Worm (Caenorhabditis elegans): ENCODE data around the gene clec-184.

clec-184 gene

DNA sequence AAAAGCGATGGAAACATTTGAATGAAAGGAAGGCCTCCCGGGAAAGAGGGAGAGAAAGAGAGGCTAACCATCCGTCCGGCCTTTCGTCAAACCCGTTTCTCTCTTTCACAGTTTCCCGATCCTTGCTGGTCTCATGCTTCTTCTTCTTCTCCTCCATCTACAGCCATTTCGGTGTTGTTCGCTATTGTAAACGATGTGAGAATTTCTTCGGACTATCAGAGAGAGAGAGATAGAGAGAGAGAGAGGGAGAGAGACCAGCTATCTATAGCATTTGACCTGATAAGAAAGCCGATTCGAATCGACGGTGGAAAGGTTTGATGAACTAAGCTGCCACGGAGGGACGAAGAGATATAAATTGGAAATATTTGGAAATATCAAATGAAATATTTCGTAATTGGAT lies 29.0 kb upstream of the clec-184 start:
- TF ChIP-seq nhr-47 (tag; optimal IDR thresholded peaks at IDR 0.05): no peak
- TF ChIP-seq nhr-76 (tag; optimal IDR thresholded peaks at IDR 0.05): no peak
- no peak for TF ChIP-seq snpc-4 (tag; optimal IDR thresholded peaks at IDR 0.05)
- peak; percentile 39 for TF ChIP-seq nhr-85 (tag)
- no peak for TF ChIP-seq lin-15B (tag; optimal IDR thresholded peaks at IDR 0.05)
- TF ChIP-seq C34B4.2 (tag; optimal IDR thresholded peaks at IDR 0.05): no peak
- TF ChIP-seq fkh-10 (GFP tag; optimal IDR thresholded peaks at IDR 0.05): no peak
- no peak for TF ChIP-seq nhr-11 (tag; optimal IDR thresholded peaks at IDR 0.05)
- no peak for TF ChIP-seq efl-1 (optimal IDR thresholded peaks at IDR 0.05)
- peak in 1 of 2 experiments; percentile 71 for TF ChIP-seq efl-1 (GFP tag; optimal IDR thresholded peaks at IDR 0.05 in 1 of 2)
- TF ChIP-seq egl-13 (tag; optimal IDR thresholded peaks at IDR 0.05): no peak
- no peak for TF ChIP-seq fos-1 (tag; optimal IDR thresholded peaks at IDR 0.05)
- TF ChIP-seq grh-1 (GFP tag; IDR thresholded peaks at IDR 0.05): no peak
- peak in 2 of 6 experiments; percentile 36 to 50 for TF ChIP-seq elt-3 (tag; optimal IDR thresholded peaks at IDR 0.05)
- no peak for TF ChIP-seq C16A3.4 (tag; optimal IDR thresholded peaks at IDR 0.05)
- no peak for TF ChIP-seq tbx-2 (tag; optimal IDR thresholded peaks at IDR 0.05)
- peak; percentile 87 for TF ChIP-seq blmp-1 (tag; optimal IDR thresholded peaks at IDR 0.05)

ce11 chrIV:12404137-12404536 lies 28.3 kb upstream of the clec-184 start, which contains the start of gene gex-3:
Gene gex-3, plus strand, starts transcription at chrIV:12404431.
- TF ChIP-seq lsy-2 (tag; optimal IDR thresholded peaks at IDR 0.05): peak; percentile 92 to 96
- TF ChIP-seq swsn-7 (tag; optimal IDR thresholded peaks at IDR 0.05): peak; percentile 75
- TF ChIP-seq nhr-47 (tag; optimal IDR thresholded peaks at IDR 0.05): peak; percentile 83
- peak; percentile 19 for TF ChIP-seq zag-1 (tag; optimal IDR thresholded peaks at IDR 0.05)
- TF ChIP-seq elt-3 (tag; optimal IDR thresholded peaks at IDR 0.05): peak in 2 of 6 experiments; percentile 5 to 48
- TF ChIP-seq skn-1 (tag; optimal IDR thresholded peaks at IDR 0.05): peak; percentile 83
- TF ChIP-seq lin-35 (GFP tag; optimal IDR thresholded peaks at IDR 0.05): peak; percentile 96 to 99
- peak; percentile 89 for TF ChIP-seq mep-1 (tag; optimal IDR thresholded peaks at IDR 0.05)
- peak; percentile 96 for TF ChIP-seq lin-15B (tag; optimal IDR thresholded peaks at IDR 0.05)
- TF ChIP-seq snpc-4 (tag; optimal IDR thresholded peaks at IDR 0.05): peak; percentile 67
- peak; percentile 50 for TF ChIP-seq irx-1 (tag; optimal IDR thresholded peaks at IDR 0.05)
- TF ChIP-seq snu-23 (GFP tag; optimal IDR thresholded peaks at IDR 0.05): peak; percentile 88
- peak; percentile 73 for TF ChIP-seq fkh-8 (tag; optimal IDR thresholded peaks at IDR 0.05)
- peak; percentile 61 for TF ChIP-seq aly-2 (tag; optimal IDR thresholded peaks at IDR 0.05)
- TF ChIP-seq ama-1 (optimal IDR thresholded peaks at IDR 0.05): no peak
- peak; percentile 53 for TF ChIP-seq F16B12.6 (tag; optimal IDR thresholded peaks at IDR 0.05)
- peak; percentile 75 for TF ChIP-seq jun-1 (tag; optimal IDR thresholded peaks at IDR 0.05)
- no peak for TF ChIP-seq C04F5.9 (tag; optimal IDR thresholded peaks at IDR 0.05)
- peak; percentile 33 for TF ChIP-seq lin-39 (tag; optimal IDR thresholded peaks at IDR 0.05)
- TF ChIP-seq zip-4 (GFP tag; optimal IDR thresholded peaks at IDR 0.05): no peak
- peak; percentile 87 for TF ChIP-seq nhr-71 (tag; optimal IDR thresholded peaks at IDR 0.05)
- peak; percentile 89 for TF ChIP-seq ces-1 (GFP tag; optimal IDR thresholded peaks at IDR 0.05)
- peak; percentile 28 for TF ChIP-seq pax-3 (tag; optimal IDR thresholded peaks at IDR 0.05)
- peak; percentile 19 for TF ChIP-seq elt-2 (tag; optimal IDR thresholded peaks at IDR 0.05)
- TF ChIP-seq nhr-84 (tag; optimal IDR thresholded peaks at IDR 0.05): no peak
- peak; percentile 84 for TF ChIP-seq fkh-10 (GFP tag; optimal IDR thresholded peaks at IDR 0.05)
- peak; percentile 66 to 89 (median 75) for TF ChIP-seq ceh-82 (tag; optimal IDR thresholded peaks at IDR 0.05)
- no peak for TF ChIP-seq mef-2 (tag; optimal IDR thresholded peaks at IDR 0.05)
- TF ChIP-seq ceh-63 (GFP tag; optimal IDR thresholded peaks at IDR 0.05): no peak
- TF ChIP-seq C34B4.2 (tag; optimal IDR thresholded peaks at IDR 0.05): no peak
- TF ChIP-seq ceh-90 (tag; optimal IDR thresholded peaks at IDR 0.05): peak; percentile 15
- no peak for TF ChIP-seq sptf-1 (tag; optimal IDR thresholded peaks at IDR 0.05)
- no peak for TF ChIP-seq mab-9 (GFP tag; IDR thresholded peaks at IDR 0.05)
- peak; percentile 79 for TF ChIP-seq fos-1 (tag; optimal IDR thresholded peaks at IDR 0.05)
- peak; percentile 90 to 97 for TF ChIP-seq efl-1 (optimal IDR thresholded peaks at IDR 0.05)
- peak; percentile 95 to 100 for TF ChIP-seq efl-1 (GFP tag; optimal IDR thresholded peaks at IDR 0.05 in 1 of 2)
- TF ChIP-seq ceh-8 (GFP tag; optimal IDR thresholded peaks at IDR 0.05): peak; percentile 70
- no peak for TF ChIP-seq pag-3 (tag; optimal IDR thresholded peaks at IDR 0.05; ENCODE audit: borderline replicate concordance, insufficient read depth)
- TF ChIP-seq isw-1 (GFP tag; IDR thresholded peaks at IDR 0.05): peak; percentile 80
- TF ChIP-seq unc-86 (tag; optimal IDR thresholded peaks at IDR 0.05): peak; percentile 67
- TF ChIP-seq xbp-1 (tag; optimal IDR thresholded peaks at IDR 0.05): peak; percentile 81
- TF ChIP-seq ceh-88 (GFP tag; IDR thresholded peaks at IDR 0.05): no peak
- TF ChIP-seq nhr-77 (tag; optimal IDR thresholded peaks at IDR 0.05): peak; percentile 81
- no peak for TF ChIP-seq blmp-1 (tag; optimal IDR thresholded peaks at IDR 0.05)
- TF ChIP-seq Y116A8C.19 (tag; optimal IDR thresholded peaks at IDR 0.05; ENCODE audit: borderline replicate concordance): no peak
